Fruit fly (Drosophila melanogaster) whole organism, embryonic: ENCODE results near the gene CG32639.
A peak's percentile ranks its signal among the peaks of the same experiment; 100 is the strongest.

Experiments used
- ATbp ChIP-seq: fragments of 200-800 bp; sonication (Bioruptor generic); optimal IDR thresholded peaks from 2 replicates; lab custom pipeline; 2017; ENCODE audit warnings: missing biosample characterization, mild to moderate bottlenecking, missing genetic modification characterization, missing genetic modification reagents
- Asciz ChIP-seq: fragments of 200-800 bp; sonication (Bioruptor generic); optimal IDR thresholded peaks from 2 replicates; lab custom pipeline; 2017; ENCODE audit warnings: missing biosample characterization, mild to moderate bottlenecking, missing genetic modification characterization, missing genetic modification reagents
- Atf-2 ChIP-seq: fragments of 200-800 bp; sonication (Bioruptor generic); optimal IDR thresholded peaks from 2 replicates; lab custom pipeline; 2016; ENCODE audit warnings: missing biosample characterization, missing genetic modification characterization
- Atf3 ChIP-seq: fragments of 200-800 bp; sonication (Bioruptor generic); optimal IDR thresholded peaks from 3 replicates; lab custom pipeline; 2016; ENCODE audit warnings: missing biosample characterization, missing genetic modification characterization
- Bteb2 ChIP-seq: fragments of 200-800 bp; sonication (Bioruptor generic); optimal IDR thresholded peaks from 2 replicates; lab custom pipeline; 2016; ENCODE audit warnings: missing biosample characterization, missing genetic modification characterization
- CG10462 ChIP-seq: fragments of 200-800 bp; sonication (Bioruptor generic); optimal IDR thresholded peaks from 2 replicates; lab custom pipeline; 2016; ENCODE audit warnings: missing biosample characterization, missing genetic modification characterization
- CG10654 ChIP-seq: fragments of 200-800 bp; sonication (Bioruptor generic); optimal IDR thresholded peaks from 2 replicates; lab custom pipeline; 2016; ENCODE audit warnings: missing biosample characterization, missing genetic modification characterization
- CG10959 ChIP-seq: fragments of 200-800 bp; sonication (Bioruptor generic); IDR thresholded peaks from 2 replicates; pipeline ENCODE4 v1.3.6; 2022; ENCODE audit warnings: missing biosample characterization, missing genetic modification characterization
- CG11695 ChIP-seq: fragments of 200-800 bp; sonication (Bioruptor generic); IDR thresholded peaks from 3 replicates; pipeline ENCODE4 v1.3.6; 2022; ENCODE audit warnings: missing biosample characterization, missing genetic modification characterization
- CG12219 ChIP-seq: fragments of 200-800 bp; sonication (Bioruptor generic); optimal IDR thresholded peaks from 3 replicates; lab custom pipeline; 2018; ENCODE audit warnings: missing biosample characterization, mild to moderate bottlenecking, missing genetic modification characterization
- CG12659 ChIP-seq: fragments of 200-800 bp; sonication (Bioruptor generic); optimal IDR thresholded peaks from 3 replicates; lab custom pipeline; 2017; ENCODE audit warnings: mild to moderate bottlenecking, missing biosample characterization, missing genetic modification reagents, missing genetic modification characterization
- CG13894 ChIP-seq: fragments of 200-800 bp; sonication (Bioruptor generic); optimal IDR thresholded peaks from 3 replicates; lab custom pipeline; 2018; ENCODE audit warnings: missing biosample characterization, mild to moderate bottlenecking, missing genetic modification characterization, moderate library complexity
- CG1602 ChIP-seq: fragments of 200-800 bp; sonication (Bioruptor generic); optimal IDR thresholded peaks from 3 replicates; lab custom pipeline; 2016; ENCODE audit warnings: missing biosample characterization, missing genetic modification characterization
- CG17361 ChIP-seq: fragments of 200-800 bp; sonication (Bioruptor generic); IDR thresholded peaks from 3 replicates; pipeline ENCODE4 v1.3.6; 2022; ENCODE audit warnings: missing biosample characterization, missing genetic modification characterization
- CG2678 ChIP-seq: fragments of 200-800 bp; sonication (Bioruptor generic); optimal IDR thresholded peaks from 3 replicates; lab custom pipeline; 2019; ENCODE audit warnings: missing biosample characterization, mild to moderate bottlenecking, missing genetic modification characterization, moderate library complexity
- CG3281 ChIP-seq: fragments of 200-800 bp; sonication (Bioruptor generic); optimal IDR thresholded peaks from 3 replicates; lab custom pipeline; 2017; ENCODE audit warnings: missing biosample characterization, mild to moderate bottlenecking, missing genetic modification characterization
- CG34376 ChIP-seq: fragments of 200-800 bp; sonication (Bioruptor generic); optimal IDR thresholded peaks from 2 replicates; lab custom pipeline; 2018; ENCODE audit warnings: missing biosample characterization, mild to moderate bottlenecking, missing genetic modification characterization
- CG7556 ChIP-seq: fragments of 200-800 bp; sonication (Bioruptor generic); optimal IDR thresholded peaks from 2 replicates; lab custom pipeline; 2017; ENCODE audit warnings: missing biosample characterization, mild to moderate bottlenecking, missing genetic modification characterization
- CG7786 ChIP-seq: fragments of 200-800 bp; sonication (Bioruptor generic); optimal IDR thresholded peaks from 2 replicates; lab custom pipeline; 2016; ENCODE audit warnings: missing biosample characterization, missing genetic modification characterization
- Med ChIP-seq: fragments of 200-800 bp; sonication (Bioruptor generic); peaks from one replicate; lab custom pipeline; 2016; ENCODE audit warnings: missing biosample characterization, missing genetic modification characterization, mild to moderate bottlenecking, inconsistent platforms, moderate library complexity
- Opbp ChIP-seq: fragments of 200-800 bp; sonication (Bioruptor generic); IDR thresholded peaks from 3 replicates; pipeline ENCODE4 v1.3.6; 2022; ENCODE audit warnings: missing biosample characterization, missing genetic modification characterization; ENCODE audit not compliant: partially characterized antibody
- PHDP ChIP-seq: fragments of 200-800 bp; sonication (Bioruptor generic); optimal IDR thresholded peaks from 3 replicates; lab custom pipeline; 2018; ENCODE audit warnings: missing biosample characterization, mild to moderate bottlenecking, missing genetic modification characterization, moderate library complexity
- Pdp1 ChIP-seq, 2 experiments: fragments of 200-800 bp; sonication (Bioruptor generic); optimal IDR thresholded peaks; 3 replicates each; lab custom pipeline; 2016; ENCODE audit warnings: missing biosample characterization in 2 of 2, missing genetic modification characterization in 2 of 2, mild to moderate bottlenecking in 1 of 2, moderate library complexity in 1 of 2
- Taf1 ChIP-seq: fragments of 200-800 bp; sonication (Bioruptor generic); IDR thresholded peaks from 2 replicates; pipeline ENCODE4 v1.3.6; 2022; ENCODE audit warnings: missing biosample characterization, missing genetic modification characterization
- Vsx1 ChIP-seq: fragments of 200-800 bp; sonication (Bioruptor generic); optimal IDR thresholded peaks from 2 replicates; lab custom pipeline; 2017; ENCODE audit warnings: missing biosample characterization, mild to moderate bottlenecking, missing genetic modification characterization, missing genetic modification reagents
- ato ChIP-seq: fragments of 200-800 bp; sonication (Bioruptor generic); IDR thresholded peaks from 2 replicates; pipeline ENCODE4 v1.3.6; 2022; ENCODE audit warnings: missing biosample characterization, missing genetic modification characterization; ENCODE audit not compliant: partially characterized antibody
- br ChIP-seq: fragments of >200 bp; optimal IDR thresholded peaks from 2 replicates; lab custom pipeline; 2017
- crp ChIP-seq, 2 experiments: fragments of 200-800 bp; sonication (Bioruptor generic); optimal IDR thresholded peaks; 2 replicates in 1 of 2; 3 replicates in 1 of 2; lab custom pipeline; 2017; ENCODE audit warnings: missing biosample characterization in 2 of 2, missing genetic modification characterization in 2 of 2, mild to moderate bottlenecking in 1 of 2, moderate library complexity in 1 of 2
- disco-r ChIP-seq: fragments of 200-800 bp; sonication (Bioruptor generic); optimal IDR thresholded peaks from 2 replicates; lab custom pipeline; 2016; ENCODE audit warnings: missing biosample characterization, missing genetic modification characterization
- en ChIP-seq: fragments of 200-800 bp; sonication (Bioruptor generic); optimal IDR thresholded peaks from 2 replicates; lab custom pipeline; 2016; ENCODE audit warnings: missing biosample characterization, missing genetic modification characterization
- exex ChIP-seq: fragments of 200-800 bp; sonication (Bioruptor generic); optimal IDR thresholded peaks from 4 replicates; lab custom pipeline; 2018; ENCODE audit warnings: missing biosample characterization, mild to moderate bottlenecking, missing genetic modification characterization, moderate library complexity
- gce ChIP-seq: fragments of 200-800 bp; sonication (Bioruptor generic); IDR thresholded peaks from 3 replicates; pipeline ENCODE4 v1.3.6; 2022; ENCODE audit warnings: missing biosample characterization, missing genetic modification characterization
- grn ChIP-seq: fragments of 200-800 bp; sonication (Bioruptor generic); optimal IDR thresholded peaks from 3 replicates; lab custom pipeline; 2017; ENCODE audit warnings: missing biosample characterization, missing genetic modification characterization
- gro ChIP-seq: fragments of 200-800 bp; sonication (Bioruptor generic); optimal IDR thresholded peaks from 2 replicates; lab custom pipeline; 2016; ENCODE audit warnings: missing biosample characterization, missing genetic modification characterization
- gsb ChIP-seq: fragments of 200-800 bp; sonication (Bioruptor generic); IDR thresholded peaks from 2 replicates; pipeline ENCODE4 v1.3.6; 2022; ENCODE audit warnings: missing biosample characterization, missing genetic modification characterization
- ind ChIP-seq: fragments of 200-800 bp; sonication (Bioruptor generic); optimal IDR thresholded peaks from 3 replicates; lab custom pipeline; 2016; ENCODE audit warnings: missing biosample characterization, missing genetic modification characterization
- jumu ChIP-seq: fragments of 200-800 bp; sonication (Bioruptor generic); optimal IDR thresholded peaks from 3 replicates; lab custom pipeline; 2016; ENCODE audit warnings: missing biosample characterization, missing genetic modification characterization
- lab ChIP-seq: fragments of 200-800 bp; sonication (Bioruptor generic); optimal IDR thresholded peaks from 3 replicates; lab custom pipeline; 2017; ENCODE audit warnings: missing biosample characterization, missing genetic modification characterization, mild to moderate bottlenecking, moderate library complexity, missing genetic modification reagents
- lbe ChIP-seq: fragments of 200-800 bp; sonication (Bioruptor generic); optimal IDR thresholded peaks from 2 replicates; lab custom pipeline; 2016; ENCODE audit warnings: missing biosample characterization, mild to moderate bottlenecking, missing genetic modification characterization
- mirr ChIP-seq: fragments of 200-800 bp; sonication (Bioruptor generic); optimal IDR thresholded peaks from 3 replicates; lab custom pipeline; 2018; ENCODE audit warnings: missing biosample characterization, mild to moderate bottlenecking, missing genetic modification characterization
- mld ChIP-seq: fragments of 200-800 bp; sonication (Bioruptor generic); IDR thresholded peaks from 3 replicates; pipeline ENCODE4 v1.3.6; 2022; ENCODE audit warnings: missing biosample characterization, missing genetic modification characterization; ENCODE audit not compliant: partially characterized antibody
- nau ChIP-seq: fragments of 200-800 bp; sonication (Bioruptor generic); optimal IDR thresholded peaks from 3 replicates; lab custom pipeline; 2017; ENCODE audit warnings: missing biosample characterization, mild to moderate bottlenecking, missing genetic modification characterization, missing genetic modification reagents
- sd ChIP-seq: fragments of 200-800 bp; sonication (Bioruptor generic); optimal IDR thresholded peaks from 3 replicates; lab custom pipeline; 2018; ENCODE audit warnings: missing biosample characterization, mild to moderate bottlenecking, missing genetic modification characterization, moderate library complexity
- sens ChIP-seq: fragments of 200-800 bp; sonication (Bioruptor generic); peaks from one replicate; lab custom pipeline; 2016; ENCODE audit warnings: missing biosample characterization, missing genetic modification characterization
- sqz ChIP-seq: fragments of 200-800 bp; sonication (Bioruptor generic); optimal IDR thresholded peaks from 3 replicates; lab custom pipeline; 2018; ENCODE audit warnings: missing biosample characterization, mild to moderate bottlenecking, missing genetic modification characterization
- sug ChIP-seq: fragments of 200-800 bp; optimal IDR thresholded peaks from 2 replicates; lab custom pipeline; 2019; ENCODE audit warnings: missing biosample characterization, mild to moderate bottlenecking, missing genetic modification characterization, moderate library complexity
- trem ChIP-seq: fragments of 200-800 bp; optimal IDR thresholded peaks from 3 replicates; lab custom pipeline; 2019; ENCODE audit warnings: missing biosample characterization, mild to moderate bottlenecking, missing genetic modification characterization, moderate library complexity
- tup ChIP-seq: fragments of 200-800 bp; sonication (Bioruptor generic); optimal IDR thresholded peaks from 2 replicates; lab custom pipeline; 2016; ENCODE audit warnings: missing biosample characterization, mild to moderate bottlenecking, missing genetic modification characterization, moderate library complexity
- zen ChIP-seq: fragments of 200-800 bp; sonication (Bioruptor generic); optimal IDR thresholded peaks from 3 replicates; lab custom pipeline; 2018; ENCODE audit warnings: missing biosample characterization, mild to moderate bottlenecking, missing genetic modification characterization, moderate library complexity
- zf30C ChIP-seq: fragments of 200-800 bp; sonication (Bioruptor generic); optimal IDR thresholded peaks from 3 replicates; lab custom pipeline; 2018; ENCODE audit warnings: missing biosample characterization, mild to moderate bottlenecking, missing genetic modification characterization

The CG32639 gene

dm6 chrX:13254442-13254841 is 18.1 kb upstream of the CG32639 start:
- TF ChIP-seq CG13894 (tag; lab: Kevin White, UChicago) (peak; percentile 12), Med (GFP tag; lab: Kevin White, UChicago) (peak; percentile 57), PHDP (peak; percentile 23), sqz (GFP tag; lab: Kevin White, UChicago) (peak; percentile 16), mirr (GFP tag; lab: Kevin White, UChicago) (peak; percentile 8), CG10959 (GFP tag; lab: Robert Waterston, UW) (no peak), lab (GFP tag; lab: Kevin White, UChicago) (peak; percentile 9), gce (GFP tag; lab: Robert Waterston, UW) (no peak), CG10462 (GFP tag; lab: Kevin White, UChicago) (peak; percentile 3), mld (GFP tag; lab: Robert Waterston, UW) (no peak), Vsx1 (GFP tag; lab: Kevin White, UChicago) (peak; percentile 39), Asciz (peak; percentile 2), Atf-2 (no peak), sd (tag; lab: Kevin White, UChicago) (peak; percentile 82), gsb (GFP tag; lab: Robert Waterston, UW) (no peak), CG3281 (GFP tag; lab: Kevin White, UChicago) (peak; percentile 20), gro (no peak), CG7786 (no peak), ato (GFP tag; lab: Robert Waterston, UW) (no peak), CG2678 (tag; lab: Kevin White, UChicago) (peak; percentile 39), Atf3 (GFP tag; lab: Kevin White, UChicago) (no peak), lbe (GFP tag; lab: Kevin White, UChicago) (peak; percentile 51), CG12659 (GFP tag; lab: Kevin White, UChicago) (peak; percentile 7), CG34376 (peak; percentile 43), disco-r (GFP tag; lab: Kevin White, UChicago) (no peak), sens (GFP tag; lab: Kevin White, UChicago) (peak; percentile 6), sug (tag; lab: Kevin White, UChicago) (peak; percentile 47), nau (GFP tag; lab: Kevin White, UChicago) (peak; percentile 19), CG10654 (no peak), Pdp1 (GFP tag; optimal IDR thresholded peaks at IDR 0.05; lab: Kevin White, UChicago) (peak in 1 of 2 experiments; percentile 62), exex (tag; lab: Kevin White, UChicago) (peak; percentile 81), grn (peak; percentile 20), CG11695 (GFP tag; lab: Robert Waterston, UW) (0 out of 3 replicates have a peak, but pooled peaks have one; percentile 30)

DNA sequence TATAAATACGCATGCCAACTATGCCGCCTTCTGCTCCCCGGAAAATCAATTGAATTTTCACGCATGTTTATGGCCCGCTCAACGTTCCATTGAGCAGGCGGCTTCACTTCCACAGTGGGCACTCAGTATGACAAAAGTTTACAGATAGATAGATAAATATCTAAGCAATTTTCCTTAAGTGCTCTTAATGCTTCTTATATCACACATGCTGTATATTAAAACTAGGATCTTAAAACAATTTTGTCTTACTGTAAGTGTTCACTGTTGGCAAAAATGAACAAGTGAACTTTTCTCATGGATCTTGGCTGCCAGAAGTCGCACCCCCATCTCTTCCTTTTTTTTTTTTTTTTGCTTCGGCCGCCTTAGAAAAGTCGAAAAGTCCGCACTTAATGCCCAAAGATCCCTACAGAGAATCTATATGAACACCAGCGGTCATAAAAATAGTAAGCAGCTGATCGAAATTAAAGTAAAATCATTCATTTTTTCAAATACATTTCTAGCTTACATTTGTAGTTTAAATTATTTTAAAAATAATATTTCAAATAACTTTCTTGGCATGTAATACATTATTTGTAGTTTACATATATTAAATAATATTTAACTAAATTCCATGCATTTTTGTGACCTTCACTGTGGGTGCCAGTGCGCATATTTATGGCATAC is 16.8 kb upstream of the CG32639 start:
- TF ChIP-seq Taf1 (GFP tag; lab: Robert Waterston, UW) (peak; percentile 14; the same call in 1 of the 2 replicates), ATbp (GFP tag; lab: Kevin White, UChicago) (peak; percentile 31), en (GFP tag; lab: Kevin White, UChicago) (no peak), jumu (GFP tag; lab: Kevin White, UChicago) (peak; percentile 20), CG11695 (GFP tag; lab: Robert Waterston, UW) (peak; percentile 57; the same call in 1 of the 3 replicates), CG1602 (GFP tag; lab: Kevin White, UChicago) (no peak), tup (GFP tag; lab: Kevin White, UChicago) (no peak), Opbp (no peak), CG12219 (GFP tag; lab: Kevin White, UChicago) (no peak), br (no peak), ind (GFP tag; lab: Kevin White, UChicago) (peak; percentile 40), zen (tag; lab: Kevin White, UChicago) (no peak), Bteb2 (no peak), zf30C (GFP tag; lab: Kevin White, UChicago) (no peak), CG7556 (peak; percentile 14), sqz (GFP tag; lab: Kevin White, UChicago) (no peak), CG17361 (peak; percentile 39; the same call in 2 of the 3 replicates), crp (GFP tag; optimal IDR thresholded peaks at IDR 0.05; lab: Kevin White, UChicago) (no peak), trem (tag; lab: Kevin White, UChicago) (peak; percentile 10)
